Worm (Caenorhabditis elegans) whole organism, early embryonic: ENCODE results near the gene F49E11.7.

ENCODE experiments used
- F13C5.2 ChIP-seq: sonication (generic microtip); optimal IDR thresholded peaks from 2 replicates; lab custom pipeline; 2017; ENCODE audit warnings: mild to moderate bottlenecking, missing genetic modification characterization, inconsistent platforms, missing compliant biosample characterization
- ama-1 ChIP-seq: fragments of 150-350 bp; optimal IDR thresholded peaks from 2 replicates; lab custom pipeline; 2014
- ceh-13 ChIP-seq: fragments of 200-800 bp; sonication (Bioruptor generic); optimal IDR thresholded peaks from 2 replicates; lab custom pipeline; 2018; ENCODE audit warnings: mild to moderate bottlenecking, missing genetic modification characterization, missing compliant biosample characterization
- hmbx-1 ChIP-seq: sonication (generic microtip); optimal IDR thresholded peaks from 2 replicates; lab custom pipeline; 2016; ENCODE audit warnings: mild to moderate bottlenecking, missing genetic modification characterization, missing compliant biosample characterization
- hnd-1 ChIP-seq: sonication (generic microtip); optimal IDR thresholded peaks from 2 replicates; lab custom pipeline; 2016; ENCODE audit warnings: missing genetic modification characterization, missing compliant biosample characterization
- scrt-1 ChIP-seq: fragments of 200-800 bp; sonication (Bioruptor generic); IDR thresholded peaks from 2 replicates; pipeline ENCODE4 v1.3.6; 2022; ENCODE audit warnings: missing genetic modification characterization, missing compliant biosample characterization
- tbx-11 ChIP-seq: fragments of 200-800 bp; sonication (Bioruptor generic); IDR thresholded peaks from 2 replicates; pipeline ENCODE4 v1.3.6; 2022; ENCODE audit warnings: missing genetic modification characterization, missing compliant biosample characterization
- tbx-37 ChIP-seq: fragments of 200-800 bp; sonication (Bioruptor generic); conservative IDR thresholded peaks from 2 replicates; pipeline ENCODE4 v1.3.6; 2022; ENCODE audit warnings: missing genetic modification reagents, missing genetic modification characterization, missing compliant biosample characterization
- tra-4 ChIP-seq: sonication (generic microtip); optimal IDR thresholded peaks from 2 replicates; lab custom pipeline; 2017; ENCODE audit warnings: missing genetic modification characterization, missing compliant biosample characterization

DNA sequence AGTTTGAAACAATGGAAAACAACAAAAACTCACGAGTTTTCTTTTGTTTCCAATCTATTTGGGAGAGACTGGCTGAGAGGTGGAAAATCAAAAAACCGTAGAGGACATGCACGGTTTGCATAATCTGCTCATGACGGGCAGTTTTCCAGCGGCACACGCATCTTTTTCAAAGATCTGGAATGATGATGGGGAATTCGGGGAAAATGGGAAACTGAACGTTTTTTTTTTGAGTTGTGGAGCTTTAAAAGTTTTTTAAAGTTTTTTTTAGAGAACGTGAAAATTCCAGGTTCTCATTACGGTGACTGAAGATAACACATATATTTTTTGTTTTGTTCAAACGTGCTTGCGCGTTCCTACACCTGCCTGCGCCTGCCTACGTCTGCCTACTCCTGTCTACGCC lies 24.0 kb downstream of the F49E11.7 start, which contains the start of gene C39E9.7:
- TF ChIP-seq tra-4 (tag; lab: Kevin White, UChicago) (no peak), tbx-11 (GFP tag; lab: Robert Waterston, UW) (no peak), ama-1 (lab: Kevin White, UChicago) (no peak), tbx-37 (GFP tag; lab: Robert Waterston, UW) (no peak), scrt-1 (GFP tag; lab: Robert Waterston, UW) (no peak), F13C5.2 (tag; lab: Kevin White, UChicago) (no peak), hmbx-1 (tag; lab: Kevin White, UChicago) (no peak), ceh-13 (GFP tag; lab: Kevin White, UChicago) (no peak), hnd-1 (no peak)
